Fruit fly (Drosophila melanogaster) whole organism, pupa: Measurements from ENCODE around the gene ppk28.

Source experiments
- CG10348 ChIP-seq: fragments of 200-800 bp; sonication (Bioruptor generic); IDR thresholded peaks from 2 replicates; pipeline ENCODE4 v1.3.6; 2022; ENCODE audit warnings: missing biosample characterization, missing genetic modification characterization
- CG12605 ChIP-seq: fragments of 200-800 bp; sonication (Bioruptor generic); IDR thresholded peaks from 2 replicates; pipeline ENCODE4 v1.3.6; 2022; ENCODE audit warnings: missing biosample characterization, missing genetic modification characterization
- CG13204 ChIP-seq: fragments of 200-800 bp; sonication (Bioruptor generic); optimal IDR thresholded peaks from 2 replicates; lab custom pipeline; 2018; ENCODE audit warnings: missing biosample characterization, mild to moderate bottlenecking, missing genetic modification characterization, moderate library complexity
- CG15710 ChIP-seq: fragments of 200-800 bp; sonication (Bioruptor generic); optimal IDR thresholded peaks from 2 replicates; lab custom pipeline; 2018; ENCODE audit warnings: missing biosample characterization, mild to moderate bottlenecking, missing genetic modification characterization, moderate library complexity
- CG32121 ChIP-seq: fragments of 200-800 bp; sonication (Bioruptor generic); IDR thresholded peaks from 2 replicates; pipeline ENCODE4 v1.3.6; 2022; ENCODE audit warnings: missing biosample characterization, missing genetic modification characterization
- CG34367 ChIP-seq: fragments of 200-800 bp; sonication (Bioruptor generic); optimal IDR thresholded peaks from 2 replicates; lab custom pipeline; 2018; ENCODE audit warnings: missing biosample characterization, mild to moderate bottlenecking, missing genetic modification characterization
- CG4496 ChIP-seq: fragments of 200-800 bp; sonication (Bioruptor generic); IDR thresholded peaks from 3 replicates; pipeline ENCODE4 v1.3.6; 2022; ENCODE audit warnings: missing biosample characterization, missing genetic modification characterization
- CG8159 ChIP-seq: fragments of 200-800 bp; sonication (Bioruptor generic); optimal IDR thresholded peaks from 3 replicates; lab custom pipeline; 2018; ENCODE audit warnings: missing biosample characterization, mild to moderate bottlenecking, missing genetic modification characterization, moderate library complexity
- CG8301 ChIP-seq: fragments of 200-800 bp; sonication (Bioruptor generic); optimal IDR thresholded peaks from 2 replicates; lab custom pipeline; 2018; ENCODE audit warnings: missing biosample characterization, mild to moderate bottlenecking, missing genetic modification characterization
- CG9948 ChIP-seq: fragments of 200-800 bp; sonication (Bioruptor generic); optimal IDR thresholded peaks from 2 replicates; lab custom pipeline; 2018; ENCODE audit warnings: missing biosample characterization, mild to moderate bottlenecking, missing genetic modification characterization, moderate library complexity
- D1 ChIP-seq: fragments of 200-800 bp; sonication (Bioruptor generic); optimal IDR thresholded peaks from 2 replicates; lab custom pipeline; 2018; ENCODE audit warnings: missing biosample characterization, mild to moderate bottlenecking, missing genetic modification characterization, moderate library complexity
- EcR ChIP-seq: fragments of 200-800 bp; sonication (Bioruptor generic); optimal IDR thresholded peaks from 3 replicates; lab custom pipeline; 2019; ENCODE audit warnings: missing biosample characterization, missing genetic modification characterization, mild to moderate bottlenecking, moderate library complexity, missing genetic modification reagents
- Ets98B ChIP-seq: fragments of 200-800 bp; sonication (Bioruptor generic); IDR thresholded peaks from 2 replicates; pipeline ENCODE4 v1.3.6; 2022; ENCODE audit warnings: missing biosample characterization, missing genetic modification characterization
- Pif1A ChIP-seq: fragments of 200-800 bp; sonication (Bioruptor generic); optimal IDR thresholded peaks from 3 replicates; lab custom pipeline; 2016; ENCODE audit warnings: missing biosample characterization, missing genetic modification characterization
- Pif1B ChIP-seq: fragments of 200-800 bp; sonication (Bioruptor generic); optimal IDR thresholded peaks from 3 replicates; lab custom pipeline; 2016; ENCODE audit warnings: missing biosample characterization, missing genetic modification characterization
- fd96Ca ChIP-seq: fragments of 200-800 bp; sonication (Bioruptor generic); IDR thresholded peaks from 3 replicates; pipeline ENCODE4 v1.3.6; 2022; ENCODE audit warnings: missing biosample characterization, missing genetic modification characterization
- gl ChIP-seq: fragments of 200-800 bp; sonication (Bioruptor generic); optimal IDR thresholded peaks from 2 replicates; lab custom pipeline; 2018; ENCODE audit warnings: missing biosample characterization, mild to moderate bottlenecking, missing genetic modification characterization
- rn ChIP-seq: fragments of 200-800 bp; sonication (Bioruptor generic); IDR thresholded peaks from 2 replicates; pipeline ENCODE4 v1.3.6; 2022; ENCODE audit warnings: missing biosample characterization, missing genetic modification characterization

The ppk28 gene

DNA sequence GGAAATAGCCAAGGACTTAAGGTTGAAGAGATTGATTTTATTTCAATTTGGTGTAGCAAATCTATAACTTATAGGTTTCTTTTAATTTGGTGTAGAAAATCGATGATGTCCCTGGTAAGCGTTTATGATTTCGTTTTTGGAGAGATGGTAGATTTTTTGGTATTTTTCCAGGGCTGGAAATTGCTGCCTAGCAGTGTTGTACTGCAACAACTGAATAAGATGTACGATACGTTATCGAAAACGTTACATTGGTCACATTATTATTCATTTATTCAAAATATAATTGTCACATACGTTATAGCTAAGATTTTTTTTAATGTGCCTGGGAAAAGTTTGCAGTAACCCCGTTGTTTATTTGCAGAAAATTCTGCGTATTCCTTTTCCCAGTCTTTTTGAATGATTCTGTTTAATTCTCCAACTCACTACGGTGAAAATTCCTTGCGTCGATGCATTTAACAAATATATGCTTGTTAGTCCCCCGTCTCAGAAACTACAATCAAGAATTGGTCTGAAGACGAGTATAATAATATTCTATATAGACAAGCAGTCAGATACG, 18.9 kb upstream of the ppk28 start, which contains the start of the genes CG9609 and Sap30:
TSS of gene CG9609 (minus strand) at position 149 of the 556 bp plus-strand sequence.
TSS of gene Sap30 (plus strand) at position 424 of the 556 bp plus-strand sequence.
- TF ChIP-seq EcR (GFP tag; lab: Kevin White, UChicago) = no peak
- no peak for TF ChIP-seq Pif1A (GFP tag; lab: Kevin White, UChicago)
- TF ChIP-seq CG32121 (GFP tag; lab: Robert Waterston, UW) = no peak
- no peak for TF ChIP-seq D1 (tag; lab: Kevin White, UChicago)
- no peak for TF ChIP-seq rn
- TF ChIP-seq CG8159 (tag; lab: Kevin White, UChicago) = no peak
- TF ChIP-seq CG8301 = no peak

DNA sequence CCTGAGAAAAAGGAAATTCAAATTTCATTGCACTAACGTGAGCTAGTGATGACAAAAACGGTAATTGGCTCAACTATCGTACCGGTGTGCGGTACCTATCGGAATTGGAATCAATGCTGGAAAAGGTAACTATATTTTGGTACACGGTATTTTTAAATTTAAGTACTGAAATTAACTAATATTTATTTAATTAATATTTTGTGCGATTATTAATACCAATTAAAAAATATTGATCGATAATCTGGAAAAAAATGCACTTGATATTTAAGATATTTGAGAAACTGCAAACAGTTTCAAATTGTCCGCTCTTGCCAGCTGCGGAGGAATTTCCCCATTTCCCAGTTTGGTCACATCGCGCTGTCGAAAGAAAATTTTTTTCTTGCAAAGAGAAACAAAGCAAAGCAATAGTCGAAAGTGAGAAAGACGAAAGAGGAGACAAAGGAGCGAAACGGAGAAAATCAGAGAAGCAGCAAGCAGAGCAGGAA, 18.4 kb upstream of the ppk28 start:
- TF ChIP-seq Ets98B (GFP tag; lab: Robert Waterston, UW) (0 out of 2 replicates have a peak, but pooled peaks have one; percentile 5), CG15710 (tag; lab: Kevin White, UChicago) (no peak), EcR (GFP tag; lab: Kevin White, UChicago) (no peak), CG12605 (0 out of 2 replicates have a peak, but pooled peaks have one; percentile 11), gl (tag; lab: Kevin White, UChicago) (no peak), CG4496 (peak; percentile 28; the same call in 2 of the 3 replicates)

DNA sequence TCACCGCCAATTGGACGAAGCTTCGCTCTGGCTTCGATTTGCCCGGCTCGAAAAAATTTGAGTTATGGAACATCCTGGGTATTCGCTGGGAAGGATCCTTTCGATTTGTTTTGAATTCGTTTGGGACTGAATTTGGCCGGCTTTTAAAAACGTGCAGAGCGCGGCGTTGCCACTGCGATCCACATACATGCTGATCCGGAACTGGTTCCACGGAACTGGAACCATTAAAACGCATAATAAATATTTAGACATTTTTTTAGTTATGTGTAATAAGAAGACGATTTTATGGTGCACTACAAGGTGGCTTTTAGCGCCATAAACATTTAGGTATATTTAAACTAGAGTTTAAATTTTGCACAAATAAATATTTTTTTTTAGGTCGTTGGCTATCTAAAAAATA, 14.8 kb upstream of the ppk28 start, which contains the start of gene Rrp45:
TSS of gene Rrp45 (minus strand) at position 209 of the 400 bp plus-strand sequence.
- TF ChIP-seq CG12605 = no peak
- no peak for TF ChIP-seq CG8159 (tag; lab: Kevin White, UChicago)
- no peak for TF ChIP-seq EcR (GFP tag; lab: Kevin White, UChicago)
- TF ChIP-seq CG4496 = no peak

DNA sequence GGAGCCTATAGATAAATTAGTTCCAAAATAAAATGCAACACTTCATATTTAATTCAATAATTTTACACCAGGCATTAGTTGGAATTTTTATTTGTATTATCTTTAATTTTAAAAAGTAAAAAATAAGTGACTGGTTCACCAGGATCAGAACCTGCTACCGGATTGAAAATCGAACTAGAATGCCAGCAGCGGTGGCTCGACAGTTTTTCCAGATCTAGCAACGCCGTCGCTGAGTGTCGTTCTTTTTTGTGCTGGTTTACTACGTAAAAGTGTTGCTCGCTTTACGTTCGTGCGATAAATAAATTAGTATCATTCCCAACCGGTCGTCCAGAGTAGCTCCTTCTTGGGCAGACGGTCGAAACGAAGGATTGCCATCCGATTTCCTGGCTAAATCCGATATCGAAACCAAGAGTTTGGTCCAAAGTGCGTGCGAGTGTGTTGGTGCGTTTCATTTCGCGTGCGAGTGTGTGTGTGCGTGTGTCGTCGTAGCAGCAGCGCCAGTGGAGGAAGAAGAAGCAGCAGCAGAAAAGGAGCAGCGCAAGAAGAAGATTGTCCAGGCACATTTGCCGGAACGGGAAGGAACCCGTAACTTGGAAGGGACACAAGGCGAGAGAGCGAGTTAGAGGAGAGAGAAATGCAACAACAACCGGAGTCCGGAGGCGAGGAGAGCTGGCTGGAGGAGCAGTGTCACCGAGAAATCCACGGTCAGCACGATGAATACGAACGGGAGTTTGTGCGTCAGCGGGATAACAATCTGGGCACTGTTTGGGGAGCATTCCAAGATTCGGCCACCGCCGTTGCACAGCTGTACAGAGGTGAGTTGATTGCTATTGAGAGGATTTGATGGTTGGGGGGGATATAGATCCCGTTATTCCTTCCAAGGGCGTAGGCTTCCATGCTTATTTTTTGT, 13.7 kb upstream of the ppk28 start, which contains the start of gene CG4768:
TSS of gene CG4768 (plus strand) at position 200 of the 910 bp plus-strand sequence.
- TF ChIP-seq CG8301 (no peak), fd96Ca (GFP tag; lab: Robert Waterston, UW) (no peak), CG8159 (tag; lab: Kevin White, UChicago) (no peak), CG32121 (GFP tag; lab: Robert Waterston, UW) (no peak), CG12605 (no peak)
- TF ChIP-seq, all 21 proteins: peak for 0

DNA sequence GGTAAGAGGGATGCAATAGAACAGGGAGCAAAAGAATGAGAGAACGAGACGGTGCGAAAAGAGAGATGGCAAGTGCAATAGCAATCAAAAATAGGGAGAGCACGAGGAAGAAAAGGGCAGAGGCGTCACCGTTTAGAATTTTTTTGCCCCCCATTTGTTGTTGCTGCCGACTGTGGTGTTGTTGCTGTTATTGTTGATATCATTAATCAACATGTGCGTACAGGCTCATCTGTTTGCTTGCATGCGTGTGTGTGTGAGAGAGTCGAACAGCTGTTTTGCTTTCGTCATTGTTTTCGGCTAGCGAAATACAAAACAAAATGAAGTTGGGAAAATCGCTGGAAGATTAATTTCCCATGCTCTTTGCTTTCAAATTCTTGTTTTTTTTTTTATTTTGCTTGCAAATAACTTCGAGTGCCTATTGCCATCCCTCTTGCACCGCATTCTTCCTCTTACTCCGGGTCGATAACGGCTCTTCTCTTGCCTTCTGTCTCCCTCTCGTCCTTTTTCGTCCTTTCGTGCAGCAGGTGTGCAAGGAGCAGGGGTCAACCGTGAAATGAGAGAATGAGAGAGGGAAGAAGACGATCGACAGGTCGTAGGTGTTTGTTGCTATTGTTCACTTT, 12.6 kb upstream of the ppk28 start:
- TF ChIP-seq rn (no peak), CG4496 (no peak), fd96Ca (GFP tag; lab: Robert Waterston, UW) (no peak), CG13204 (GFP tag; lab: Kevin White, UChicago) (no peak), D1 (tag; lab: Kevin White, UChicago) (no peak), EcR (GFP tag; lab: Kevin White, UChicago) (no peak), CG12605 (no peak), CG9948 (tag; lab: Kevin White, UChicago) (no peak), CG8159 (tag; lab: Kevin White, UChicago) (no peak), Ets98B (GFP tag; lab: Robert Waterston, UW) (no peak), Pif1A (GFP tag; lab: Kevin White, UChicago) (no peak)
- TF ChIP-seq, all 21 proteins: peak for 0

DNA sequence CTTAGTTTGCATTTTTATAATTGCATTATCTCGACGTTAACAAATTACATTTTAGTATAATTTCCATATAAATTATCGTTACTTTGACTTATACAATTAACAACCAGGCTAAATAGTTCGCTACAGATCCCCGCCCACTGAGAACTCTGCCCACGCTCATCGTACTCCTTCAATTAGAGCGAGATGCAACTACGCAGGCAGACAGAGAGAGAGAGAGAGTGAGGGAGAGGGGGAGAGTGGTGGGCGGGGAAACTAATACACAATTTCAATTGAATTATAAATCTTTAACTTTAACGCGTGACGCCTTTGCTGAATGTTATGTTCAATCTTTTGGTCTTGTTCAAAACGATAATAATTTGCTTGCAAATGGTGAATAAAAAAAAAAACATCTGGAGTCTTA, 7.7 kb upstream of the ppk28 start:
- TF ChIP-seq CG8159 (tag; lab: Kevin White, UChicago) (no peak), CG34367 (tag; lab: Kevin White, UChicago) (no peak), CG12605 (no peak), fd96Ca (GFP tag; lab: Robert Waterston, UW) (no peak), CG32121 (GFP tag; lab: Robert Waterston, UW) (no peak)

DNA sequence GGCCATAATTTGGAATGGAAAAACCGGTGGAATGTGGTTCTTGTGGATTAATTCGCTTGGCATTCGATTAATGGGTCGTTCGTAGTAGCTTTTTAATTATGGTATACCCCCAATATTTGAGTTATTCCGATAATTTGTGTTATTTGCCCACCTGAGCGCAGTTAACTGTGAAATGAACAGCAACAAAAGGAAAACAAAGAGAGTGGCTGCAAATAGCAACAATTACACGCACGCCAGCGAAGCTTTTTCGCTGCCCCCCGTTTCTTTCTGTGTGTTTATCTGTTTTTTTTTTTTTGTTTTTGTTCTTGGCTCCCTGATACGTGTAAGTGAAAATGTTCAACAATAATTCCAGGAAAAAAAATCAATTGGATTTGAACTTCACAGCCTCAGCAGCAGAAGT, 6.0 kb upstream of the ppk28 start:
- TF ChIP-seq CG8159 (tag; lab: Kevin White, UChicago) = peak; percentile 8
- TF ChIP-seq Pif1B (GFP tag; lab: Kevin White, UChicago) = no peak

DNA sequence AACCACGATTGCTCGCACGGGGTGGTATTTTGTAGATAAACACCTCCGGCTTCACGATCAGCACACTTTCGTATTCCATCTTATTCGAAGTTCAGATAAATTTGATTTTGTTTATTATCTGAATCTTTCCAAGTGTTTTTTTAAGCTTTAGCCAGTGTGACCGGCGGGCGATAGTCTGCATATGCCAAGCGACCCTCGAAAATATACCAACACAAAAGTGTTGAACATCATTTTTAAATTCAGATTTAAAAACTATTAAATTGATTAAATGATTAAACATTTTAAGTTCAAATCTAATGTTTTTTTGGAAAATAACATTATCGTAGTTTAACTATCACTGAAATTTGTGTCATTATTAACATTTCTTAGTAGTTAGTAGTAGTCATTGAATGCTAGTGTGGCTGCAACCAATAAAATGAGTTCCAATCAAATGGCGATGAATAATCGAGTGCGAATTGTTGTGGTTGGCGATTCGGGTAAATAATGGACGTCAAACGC, 5.3 kb upstream of the ppk28 start, which contains the start of the genes CG9132 and CG4789:
TSS of gene CG9132 (minus strand) at position 181 of the 498 bp plus-strand sequence.
TSS of gene CG4789 (plus strand) at position 401 of the 498 bp plus-strand sequence.
- no peak for TF ChIP-seq Ets98B (GFP tag; lab: Robert Waterston, UW)
- TF ChIP-seq Pif1B (GFP tag; lab: Kevin White, UChicago) = no peak
- no peak for TF ChIP-seq CG32121 (GFP tag; lab: Robert Waterston, UW)
- no peak for TF ChIP-seq CG4496
- TF ChIP-seq D1 (tag; lab: Kevin White, UChicago) = no peak
- TF ChIP-seq gl (tag; lab: Kevin White, UChicago) = no peak
- TF ChIP-seq CG34367 (tag; lab: Kevin White, UChicago) = no peak
- TF ChIP-seq CG15710 (tag; lab: Kevin White, UChicago) = no peak
- TF ChIP-seq Pif1A (GFP tag; lab: Kevin White, UChicago) = no peak
- TF ChIP-seq fd96Ca (GFP tag; lab: Robert Waterston, UW) = no peak
- TF ChIP-seq CG10348 (GFP tag; lab: Robert Waterston, UW) = no peak
- TF ChIP-seq CG8301 = no peak
